Worm (Caenorhabditis elegans) whole organism, early embryonic: Measurements from ENCODE around the gene best-15.

Experiments used
- B0310.2 ChIP-seq: sonication (generic microtip); optimal IDR thresholded peaks from 2 replicates; lab custom pipeline; 2016; ENCODE audit warnings: mild to moderate bottlenecking, missing genetic modification characterization, missing compliant biosample characterization
- aly-1 ChIP-seq: sonication (generic microtip); optimal IDR thresholded peaks from 2 replicates; lab custom pipeline; 2016; ENCODE audit warnings: missing genetic modification characterization, missing compliant biosample characterization
- ama-1 ChIP-seq: fragments of 150-350 bp; optimal IDR thresholded peaks from 2 replicates; lab custom pipeline; 2014
- ceh-13 ChIP-seq: fragments of 200-800 bp; sonication (Bioruptor generic); optimal IDR thresholded peaks from 2 replicates; lab custom pipeline; 2018; ENCODE audit warnings: mild to moderate bottlenecking, missing genetic modification characterization, missing compliant biosample characterization
- flt-1 ChIP-seq: fragments of 200-800 bp; sonication (Bioruptor generic); IDR thresholded peaks from 2 replicates; pipeline ENCODE4 v1.3.6; 2022; ENCODE audit warnings: missing genetic modification characterization, missing compliant biosample characterization
- hmbx-1 ChIP-seq: sonication (generic microtip); optimal IDR thresholded peaks from 2 replicates; lab custom pipeline; 2016; ENCODE audit warnings: mild to moderate bottlenecking, missing genetic modification characterization, missing compliant biosample characterization
- hnd-1 ChIP-seq: sonication (generic microtip); optimal IDR thresholded peaks from 2 replicates; lab custom pipeline; 2016; ENCODE audit warnings: missing genetic modification characterization, missing compliant biosample characterization
- sea-1 ChIP-seq: fragments of 200-800 bp; sonication (Bioruptor generic); conservative IDR thresholded peaks from 2 replicates; pipeline ENCODE4 v1.3.6; 2022; ENCODE audit warnings: missing genetic modification characterization, missing compliant biosample characterization

DNA sequence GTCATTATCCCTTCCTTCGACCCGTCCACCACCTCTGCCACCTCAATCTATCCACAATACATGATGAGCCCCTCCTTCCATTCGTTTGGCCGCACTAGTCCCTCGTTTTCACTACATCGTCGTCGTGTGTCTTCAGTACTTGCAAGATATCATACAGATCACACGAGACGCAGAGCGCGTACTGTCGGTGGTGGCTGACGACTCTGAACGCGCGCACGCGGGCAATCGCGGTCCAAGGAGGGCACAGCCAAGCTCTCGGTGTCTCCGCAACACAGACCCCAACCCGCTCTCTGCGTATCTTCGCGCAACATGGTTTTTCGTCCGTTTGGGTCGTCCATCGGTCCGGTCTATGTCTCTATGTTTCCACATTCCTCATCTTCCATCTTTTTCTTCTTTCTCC is 15.0 kb downstream of the best-15 start:
- TF ChIP-seq hnd-1 (tag; lab: Kevin White, UChicago) (no peak), hmbx-1 (tag; lab: Kevin White, UChicago) (no peak), sea-1 (GFP tag; lab: Robert Waterston, UW) (no peak), B0310.2 (tag; lab: Kevin White, UChicago) (peak; percentile 0), ama-1 (lab: Kevin White, UChicago) (no peak), ceh-13 (GFP tag; lab: Kevin White, UChicago) (no peak), aly-1 (tag; lab: Kevin White, UChicago) (peak; percentile 68), flt-1 (GFP tag; lab: Robert Waterston, UW) (no peak; the same call in 1 of the 2 replicates)
